Worm (Caenorhabditis elegans) whole organism, L3 larva: Measurements from ENCODE around the gene lpr-4.

Experiments used
- R02D3.7 ChIP-seq: fragments of 150-350 bp; optimal IDR thresholded peaks from 2 replicates; lab custom pipeline; 2014; ENCODE audit warnings: missing biosample characterization, missing genetic modification characterization
- ama-1 ChIP-seq: fragments of 150-350 bp; optimal IDR thresholded peaks from 2 replicates; lab custom pipeline; 2018
- ceh-82 ChIP-seq: fragments of 150-350 bp; optimal IDR thresholded peaks from 2 replicates; lab custom pipeline; 2014; ENCODE audit warnings: missing biosample characterization, missing genetic modification characterization
- egl-27 ChIP-seq: sonication (generic microtip); optimal IDR thresholded peaks from 4 replicates; lab custom pipeline; 2017; ENCODE audit warnings: missing biosample characterization, missing genetic modification reagents, missing genetic modification characterization
- fos-1 ChIP-seq: fragments of 150-350 bp; optimal IDR thresholded peaks from 2 replicates; lab custom pipeline; 2014; ENCODE audit warnings: missing biosample characterization, missing genetic modification characterization
- lin-15B ChIP-seq: fragments of 150-350 bp; optimal IDR thresholded peaks from 2 replicates; lab custom pipeline; 2014; ENCODE audit warnings: missing biosample characterization, missing genetic modification characterization
- lin-39 ChIP-seq: fragments of 150-350 bp; optimal IDR thresholded peaks from 2 replicates; lab custom pipeline; 2018; ENCODE audit warnings: missing biosample characterization, missing genetic modification reagents, missing genetic modification characterization
- mdl-1 ChIP-seq: fragments of 150-350 bp; optimal IDR thresholded peaks from 2 replicates; lab custom pipeline; 2014; ENCODE audit warnings: missing biosample characterization, missing genetic modification characterization
- nhr-28 ChIP-seq: fragments of 150-350 bp; optimal IDR thresholded peaks from 2 replicates; lab custom pipeline; 2014; ENCODE audit warnings: missing biosample characterization, missing genetic modification characterization
- snpc-4 ChIP-seq: fragments of 150-350 bp; optimal IDR thresholded peaks from 2 replicates; lab custom pipeline; 2014; ENCODE audit warnings: missing biosample characterization, missing genetic modification characterization
- unc-39 ChIP-seq: sonication (generic microtip); optimal IDR thresholded peaks from 4 replicates; lab custom pipeline; 2017; ENCODE audit warnings: missing biosample characterization, missing genetic modification characterization
- unc-62 ChIP-seq: fragments of 150-350 bp; sonication (generic microtip); optimal IDR thresholded peaks from 4 replicates; lab custom pipeline; 2014; ENCODE audit warnings: missing biosample characterization, missing genetic modification reagents, missing genetic modification characterization
- zag-1 ChIP-seq: fragments of 150-350 bp; optimal IDR thresholded peaks from 2 replicates; lab custom pipeline; 2014; ENCODE audit warnings: missing biosample characterization, missing genetic modification characterization
- ztf-11 ChIP-seq: fragments of 150-350 bp; optimal IDR thresholded peaks from 2 replicates; lab custom pipeline; 2014; ENCODE audit warnings: missing biosample characterization, missing genetic modification characterization

ce11 chrX:11080170-11080728, 15.3 kb downstream of the lpr-4 start, which contains the start of gene sulp-7:
- TF ChIP-seq ama-1 (lab: Kevin White, UChicago) (no peak), lin-15B (tag; lab: Kevin White, UChicago) (no peak), R02D3.7 (tag; lab: Kevin White, UChicago) (no peak), nhr-28 (no peak), fos-1 (tag; lab: Kevin White, UChicago) (no peak), snpc-4 (tag; lab: Kevin White, UChicago) (no peak), lin-39 (tag; lab: Kevin White, UChicago) (no peak), unc-39 (tag; lab: Kevin White, UChicago) (no peak), mdl-1 (tag; lab: Kevin White, UChicago) (no peak), egl-27 (tag; lab: Kevin White, UChicago) (no peak), ztf-11 (no peak), unc-62 (GFP tag; lab: Kevin White, UChicago) (no peak), zag-1 (tag; lab: Kevin White, UChicago) (no peak), ceh-82 (tag; lab: Kevin White, UChicago) (no peak)
